Fruit fly (Drosophila melanogaster): ENCODE data around the gene CG9254.

The CG9254 gene

DNA sequence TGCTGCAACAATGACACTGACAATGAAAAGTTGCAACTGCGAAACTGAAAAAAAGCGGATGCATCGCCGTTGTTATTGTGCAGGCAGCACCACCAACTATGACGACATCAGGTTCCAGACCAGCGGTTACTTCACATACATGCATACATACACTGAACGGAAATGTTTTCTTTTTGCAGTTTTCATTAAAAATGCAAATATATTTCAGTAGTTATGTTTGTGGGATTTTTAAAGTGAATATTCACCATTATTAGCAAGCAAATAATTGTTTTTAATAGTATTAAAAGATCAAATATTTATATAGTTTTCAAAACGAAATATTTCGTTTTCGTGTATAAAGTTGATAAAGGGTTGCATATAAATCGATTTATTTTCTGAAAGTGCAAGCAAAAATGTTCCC lies 14.9 kb upstream of the CG9254 start:
- TF ChIP-seq CG8159 (tag; optimal IDR thresholded peaks at IDR 0.05) (peak; percentile 17), D1 (tag; optimal IDR thresholded peaks at IDR 0.05) (no peak), CG14655 (GFP tag; optimal IDR thresholded peaks at IDR 0.05) (peak; percentile 36), CG9948 (tag; optimal IDR thresholded peaks at IDR 0.05) (peak; percentile 42)

DNA sequence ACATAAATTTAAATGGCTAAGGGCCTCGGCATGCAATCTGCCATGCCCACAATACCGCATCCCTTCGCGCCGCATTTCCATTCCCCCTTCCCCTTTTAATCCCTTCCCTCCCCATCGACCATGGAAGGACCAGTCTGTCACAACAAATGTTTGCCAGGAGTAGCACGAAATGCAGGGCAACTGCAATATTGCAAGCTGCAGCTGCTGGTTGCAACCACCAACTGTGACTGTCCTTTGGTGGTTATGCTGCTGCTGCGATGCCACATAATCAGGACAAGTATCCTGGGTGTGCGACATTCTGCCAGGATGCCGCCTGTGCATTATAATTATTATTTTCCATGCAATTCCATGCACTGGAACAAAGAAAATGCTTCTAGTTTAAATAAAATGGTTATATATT lies 5.6 kb downstream of the CG9254 start:
- TF ChIP-seq EcR (GFP tag; optimal IDR thresholded peaks at IDR 0.05) (no peak), gl (tag; optimal IDR thresholded peaks at IDR 0.05) (no peak), CG34367 (tag; optimal IDR thresholded peaks at IDR 0.05) (no peak)

DNA sequence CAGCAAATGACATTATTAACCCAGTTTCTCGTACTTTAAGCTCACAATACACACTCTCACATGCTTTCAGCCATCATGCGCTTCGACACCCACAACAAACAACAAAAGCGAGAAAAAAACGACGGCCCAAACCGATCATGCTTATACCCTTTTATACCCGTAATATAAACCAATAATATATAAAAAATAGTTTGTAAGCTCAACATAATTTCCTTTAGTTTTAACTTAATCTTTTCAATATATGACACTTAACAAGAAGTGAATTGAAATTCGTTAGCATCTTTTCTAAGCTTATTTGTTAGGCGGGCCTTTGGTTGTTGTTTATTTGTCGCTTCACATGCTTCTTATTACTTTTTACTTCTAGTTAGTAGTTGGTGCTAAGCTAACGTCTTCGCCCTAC lies 10.3 kb downstream of the CG9254 start:
- TF ChIP-seq CG4496 (GFP tag; IDR thresholded peaks at IDR 0.05) (0 out of 3 replicates have a peak, but pooled peaks have one; percentile 43), CG8301 (tag; optimal IDR thresholded peaks at IDR 0.05) (no peak), Ets98B (GFP tag; IDR thresholded peaks at IDR 0.05) (no peak)

DNA sequence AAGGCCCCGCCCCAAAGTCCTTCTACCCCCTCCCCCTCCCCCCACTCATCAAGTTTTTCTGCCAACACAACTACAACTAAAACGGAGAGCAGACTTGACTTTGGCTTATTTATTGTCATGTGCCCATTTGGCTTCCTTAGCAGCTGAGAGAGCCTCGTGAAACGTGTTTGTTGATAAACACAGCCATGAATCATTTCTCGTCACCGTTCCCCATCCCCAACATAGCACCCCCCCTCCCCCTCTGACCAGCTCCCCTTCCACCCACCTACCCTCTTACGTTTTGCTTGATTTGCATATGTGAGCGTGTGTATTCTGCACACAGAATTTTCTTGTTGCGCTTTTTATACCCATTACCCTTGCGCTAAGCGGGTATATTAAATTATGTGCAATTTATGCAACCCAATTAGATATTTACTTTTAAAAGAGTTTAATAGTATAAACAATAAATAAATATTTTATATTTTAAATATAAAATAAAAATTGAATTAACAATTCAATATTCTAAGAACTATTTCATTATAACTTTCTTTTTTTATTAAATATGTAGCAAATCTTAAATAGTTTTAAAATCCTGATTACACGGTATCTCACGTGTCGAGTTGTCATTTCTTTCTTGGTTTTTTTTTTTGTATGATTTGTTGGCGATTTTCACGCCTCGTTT lies 25.1 kb downstream of the CG9254 start:
- TF ChIP-seq CG17806 (tag; optimal IDR thresholded peaks at IDR 0.05): peak; percentile 60
- peak; percentile 14 for TF ChIP-seq Pif1A (GFP tag; optimal IDR thresholded peaks at IDR 0.05)
- no peak for TF ChIP-seq EcR (GFP tag; optimal IDR thresholded peaks at IDR 0.05)
- TF ChIP-seq D1 (tag; optimal IDR thresholded peaks at IDR 0.05): peak; percentile 74
- 0 out of 2 replicates have a peak, but pooled peaks have one; percentile 7 for TF ChIP-seq rn (GFP tag; IDR thresholded peaks at IDR 0.05)
- TF ChIP-seq CG12605 (GFP tag; IDR thresholded peaks at IDR 0.05): no peak; the same call in 1 of the 2 replicates
- TF ChIP-seq CG10348 (GFP tag; IDR thresholded peaks at IDR 0.05): no peak
- no peak; the same call in 1 of the 2 replicates for TF ChIP-seq CG32121 (GFP tag; IDR thresholded peaks at IDR 0.05)
- TF ChIP-seq CG14655 (GFP tag; optimal IDR thresholded peaks at IDR 0.05): peak; percentile 77
- peak; percentile 65 for TF ChIP-seq CG4496 (GFP tag; IDR thresholded peaks at IDR 0.05)
- TF ChIP-seq gl (tag; optimal IDR thresholded peaks at IDR 0.05): peak; percentile 41
- peak; percentile 28 for TF ChIP-seq Snoo (tag; optimal IDR thresholded peaks at IDR 0.05)
- TF ChIP-seq CG15710 (tag; optimal IDR thresholded peaks at IDR 0.05): peak; percentile 69
- peak; percentile 43 for TF ChIP-seq Ets98B (GFP tag; IDR thresholded peaks at IDR 0.05)
- TF ChIP-seq CG9948 (tag; optimal IDR thresholded peaks at IDR 0.05): peak; percentile 73
- peak; percentile 57 for TF ChIP-seq CG8301 (tag; optimal IDR thresholded peaks at IDR 0.05)
- TF ChIP-seq CG13204 (GFP tag; optimal IDR thresholded peaks at IDR 0.05): no peak
- peak; percentile 32 for TF ChIP-seq CG34367 (tag; optimal IDR thresholded peaks at IDR 0.05)
- TF ChIP-seq fd96Ca (GFP tag; IDR thresholded peaks at IDR 0.05): peak; percentile 50; the same call in 1 of the 3 replicates
- peak; percentile 80 for TF ChIP-seq CG8159 (tag; optimal IDR thresholded peaks at IDR 0.05)
- peak; percentile 60 for TF ChIP-seq Pif1B (GFP tag; optimal IDR thresholded peaks at IDR 0.05)

DNA sequence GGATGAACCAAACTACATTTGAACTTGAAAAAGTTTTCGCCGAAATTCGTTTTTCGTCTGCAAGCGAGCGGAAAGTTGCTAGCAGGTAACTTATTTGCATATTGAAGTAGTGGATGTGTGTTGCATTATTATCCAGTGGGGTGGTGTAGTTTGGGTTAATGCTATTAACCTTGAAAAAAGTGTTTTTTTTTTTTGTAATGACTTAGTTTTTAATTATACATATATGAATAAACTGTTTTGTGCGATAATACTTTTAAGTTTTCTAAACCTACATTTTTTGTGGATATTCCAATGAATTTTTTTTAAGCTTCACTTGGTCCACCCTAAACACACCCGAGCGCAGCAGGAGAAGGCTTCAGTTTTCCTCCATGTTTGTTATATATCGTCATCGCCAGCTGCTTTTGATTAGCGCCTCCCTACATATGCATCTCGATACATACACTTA lies 26.0 kb downstream of the CG9254 start:
- TF ChIP-seq Pif1A (GFP tag; optimal IDR thresholded peaks at IDR 0.05) (peak; percentile 92), CG13204 (GFP tag; optimal IDR thresholded peaks at IDR 0.05) (peak; percentile 68), CG12605 (GFP tag; IDR thresholded peaks at IDR 0.05) (peak; percentile 46; the same call in 1 of the 2 replicates), CG17806 (tag; optimal IDR thresholded peaks at IDR 0.05) (peak; percentile 81), CG9948 (tag; optimal IDR thresholded peaks at IDR 0.05) (peak; percentile 90), CG10348 (GFP tag; IDR thresholded peaks at IDR 0.05) (0 out of 2 replicates have a peak, but pooled peaks have one; percentile 15), D1 (tag; optimal IDR thresholded peaks at IDR 0.05) (peak; percentile 57), rn (GFP tag; IDR thresholded peaks at IDR 0.05) (peak; percentile 68), Snoo (tag; optimal IDR thresholded peaks at IDR 0.05) (peak; percentile 88), CG34367 (tag; optimal IDR thresholded peaks at IDR 0.05) (peak; percentile 71), fd96Ca (GFP tag; IDR thresholded peaks at IDR 0.05) (peak; percentile 88), CG8159 (tag; optimal IDR thresholded peaks at IDR 0.05) (peak; percentile 100), CG15710 (tag; optimal IDR thresholded peaks at IDR 0.05) (peak; percentile 74), gl (tag; optimal IDR thresholded peaks at IDR 0.05) (peak; percentile 69), EcR (GFP tag; optimal IDR thresholded peaks at IDR 0.05) (no peak), CG14655 (GFP tag; optimal IDR thresholded peaks at IDR 0.05) (peak; percentile 93), Pif1B (GFP tag; optimal IDR thresholded peaks at IDR 0.05) (peak; percentile 95), CG4496 (GFP tag; IDR thresholded peaks at IDR 0.05) (peak; percentile 84), Ets98B (GFP tag; IDR thresholded peaks at IDR 0.05) (peak; percentile 73), CG8301 (tag; optimal IDR thresholded peaks at IDR 0.05) (peak; percentile 92), CG32121 (GFP tag; IDR thresholded peaks at IDR 0.05) (peak; percentile 83)

DNA sequence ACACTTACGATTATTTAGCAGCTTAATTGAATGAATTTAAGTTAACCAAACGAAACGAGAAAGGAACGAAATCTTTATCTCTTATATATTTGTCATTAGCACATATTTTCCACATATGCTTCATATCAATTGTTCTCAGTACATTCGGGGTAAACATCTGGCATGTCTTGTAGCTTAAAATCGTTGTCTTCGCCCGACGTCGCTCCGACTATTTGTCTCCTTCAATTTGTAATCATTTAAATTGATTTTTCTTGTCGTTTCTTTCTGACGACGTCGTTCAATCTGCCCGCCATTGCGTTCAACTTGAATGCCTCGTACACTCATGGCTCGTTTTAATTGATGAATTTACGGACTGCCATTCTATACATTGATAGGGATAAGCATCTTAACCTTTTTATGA lies 27.0 kb downstream of the CG9254 start:
- TF ChIP-seq rn (GFP tag; IDR thresholded peaks at IDR 0.05) (no peak), CG17806 (tag; optimal IDR thresholded peaks at IDR 0.05) (peak; percentile 12)

DNA sequence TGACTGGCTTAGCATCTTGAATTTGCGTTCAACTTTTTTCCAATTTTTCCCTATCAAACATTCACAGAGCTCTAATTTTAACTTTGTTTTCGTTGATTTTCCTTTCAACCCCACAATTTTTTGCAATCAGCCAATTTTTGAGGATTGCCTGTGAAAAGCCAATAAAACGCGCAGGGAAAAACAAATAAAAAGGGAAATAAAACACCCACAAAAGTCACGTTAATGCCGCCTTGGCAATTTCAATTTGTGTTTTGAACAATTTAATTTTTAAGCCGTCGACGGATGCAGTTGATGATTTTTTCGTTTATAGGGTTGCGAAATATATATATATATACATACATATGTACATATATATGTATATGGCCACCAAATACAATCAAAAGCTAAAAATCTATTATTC lies 28.0 kb downstream of the CG9254 start:
- TF ChIP-seq CG10348 (GFP tag; IDR thresholded peaks at IDR 0.05): no peak
- no peak for TF ChIP-seq CG12605 (GFP tag; IDR thresholded peaks at IDR 0.05)
- TF ChIP-seq Snoo (tag; optimal IDR thresholded peaks at IDR 0.05): no peak
- TF ChIP-seq rn (GFP tag; IDR thresholded peaks at IDR 0.05): no peak
- TF ChIP-seq CG8159 (tag; optimal IDR thresholded peaks at IDR 0.05): no peak
- TF ChIP-seq CG32121 (GFP tag; IDR thresholded peaks at IDR 0.05): no peak
- no peak for TF ChIP-seq Pif1A (GFP tag; optimal IDR thresholded peaks at IDR 0.05)
- no peak for TF ChIP-seq fd96Ca (GFP tag; IDR thresholded peaks at IDR 0.05)

Data from whole organism, pupa.